Fruit fly (Drosophila melanogaster) whole organism: ENCODE results near the gene CG13654.

Experiments
- CG8478 ChIP-seq: fragments of >200 bp; optimal IDR thresholded peaks from 2 replicates; lab custom pipeline; 2018; ENCODE audit warnings: inconsistent platforms
- Dll ChIP-seq: fragments of >200 bp; optimal IDR thresholded peaks from 2 replicates; lab custom pipeline; 2017
- EcR ChIP-seq, 2 experiments: fragments of >200 bp; optimal IDR thresholded peaks; 2 replicates each; lab custom pipeline; 2017; ENCODE audit warnings: missing biosample characterization in 2 of 2, missing genetic modification characterization in 2 of 2, missing genetic modification reagents in 2 of 2
- pan ChIP-seq: fragments of >200 bp; optimal IDR thresholded peaks from 2 replicates; lab custom pipeline; 2017
- psq ChIP-seq: fragments of >200 bp; optimal IDR thresholded peaks from 2 replicates; lab custom pipeline; 2017
- usp ChIP-seq: fragments of >200 bp; optimal IDR thresholded peaks from 2 replicates; lab custom pipeline; 2017; ENCODE audit warnings: missing biosample characterization, missing genetic modification characterization, mixed read lengths

The CG13654 gene

DNA sequence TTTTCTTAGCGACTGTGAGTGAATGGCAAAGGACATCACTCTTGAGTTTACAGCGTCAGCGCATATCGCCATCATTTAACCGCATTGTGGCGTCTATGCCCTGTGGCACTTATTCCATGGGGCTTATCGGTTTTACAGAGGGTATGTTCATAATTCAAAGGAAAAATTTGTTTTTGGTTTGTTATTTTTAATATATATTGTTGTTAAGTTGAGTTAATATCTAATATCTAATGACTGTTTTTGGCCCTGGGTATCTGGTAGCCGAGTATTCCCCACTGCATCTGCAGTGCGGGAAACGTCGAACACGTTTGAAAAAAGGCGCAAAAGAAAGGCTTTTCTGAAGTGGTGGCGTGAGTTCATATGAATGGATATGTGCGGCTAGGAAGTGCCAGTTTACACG, 21.1 kb upstream of the CG13654 start:
- no peak for TF ChIP-seq Dll (lab: Kevin White, UChicago)
- no peak for TF ChIP-seq CG8478 (lab: Kevin White, UChicago)
- no peak for TF ChIP-seq EcR (GFP tag; optimal IDR thresholded peaks at IDR 0.05; lab: Kevin White, UChicago)
- no peak for TF ChIP-seq psq (lab: Kevin White, UChicago)
- peak; percentile 32 for TF ChIP-seq pan
- no peak for TF ChIP-seq usp (GFP tag; lab: Kevin White, UChicago)

DNA sequence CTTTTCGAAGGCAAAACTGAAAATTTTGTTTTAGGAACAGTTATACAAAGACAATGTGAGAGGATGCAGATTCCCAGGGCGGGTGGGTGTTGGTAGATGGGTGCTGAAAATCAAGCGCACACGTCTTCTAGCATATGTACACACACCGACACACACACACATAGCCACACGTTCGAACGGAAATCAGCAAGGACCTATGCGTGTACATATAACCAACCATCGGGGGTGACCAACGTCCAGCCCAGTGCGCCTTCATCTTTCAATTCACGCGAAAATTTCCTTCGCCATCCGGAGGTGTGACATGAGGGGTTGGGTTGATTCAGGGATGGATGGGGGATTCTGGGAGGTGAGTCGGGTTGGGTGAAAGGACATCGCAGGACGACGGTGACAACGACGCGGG, 18.2 kb upstream of the CG13654 start:
- no peak for TF ChIP-seq EcR (GFP tag; optimal IDR thresholded peaks at IDR 0.05; lab: Kevin White, UChicago)
- TF ChIP-seq psq (lab: Kevin White, UChicago): no peak
- no peak for TF ChIP-seq pan
- no peak for TF ChIP-seq CG8478 (lab: Kevin White, UChicago)
- no peak for TF ChIP-seq Dll (lab: Kevin White, UChicago)
- no peak for TF ChIP-seq usp (GFP tag; lab: Kevin White, UChicago)

DNA sequence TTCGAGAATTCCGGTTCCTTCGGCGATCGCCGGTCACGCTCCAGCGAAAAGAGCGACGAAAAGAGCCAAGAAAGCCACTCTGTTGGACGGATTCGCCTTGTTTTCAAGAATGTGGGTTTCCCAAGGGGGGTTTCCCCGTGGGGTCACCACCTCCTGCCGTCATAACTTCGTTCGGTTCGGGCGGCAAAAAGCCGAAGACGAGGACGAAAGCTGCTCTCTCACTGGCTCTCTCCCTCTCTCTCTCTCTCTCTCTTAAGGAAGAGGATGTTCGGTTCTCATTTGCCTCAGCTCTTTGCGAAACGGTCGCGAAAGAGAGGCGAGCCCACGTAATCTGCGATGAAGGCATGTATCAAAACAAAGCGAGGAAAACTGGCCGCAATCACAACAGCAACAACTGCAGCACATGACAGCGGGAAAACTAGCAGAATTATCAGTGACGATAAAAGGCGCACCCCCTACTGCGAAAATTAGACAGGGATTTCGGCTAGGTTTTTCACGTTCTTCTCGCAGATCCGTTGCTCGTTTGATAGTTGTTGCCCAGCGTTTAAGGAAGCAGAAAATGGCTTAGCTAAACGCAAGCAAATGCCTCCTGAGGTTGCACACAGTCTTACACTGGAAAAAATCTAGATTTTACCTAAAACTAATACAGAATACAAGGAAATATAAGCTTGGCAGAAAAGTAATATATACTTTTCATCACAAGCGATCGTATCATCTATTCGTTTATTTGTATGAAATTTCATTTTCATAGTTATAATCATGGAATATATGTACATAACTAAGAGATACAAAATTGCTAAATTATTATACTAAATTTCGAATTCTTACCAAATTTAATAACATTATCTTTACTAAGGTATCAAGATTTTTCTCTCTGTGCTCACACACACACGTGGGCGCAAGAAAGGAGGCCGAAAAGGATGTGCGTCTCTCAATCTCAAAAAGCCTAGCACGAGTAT, 15.9 kb upstream of the CG13654 start, which contains the start of gene dan:
Gene dan, plus strand, starts transcription at position 900 of the 959 bp plus-strand sequence.
- TF ChIP-seq psq (lab: Kevin White, UChicago) (no peak), pan (no peak)

DNA sequence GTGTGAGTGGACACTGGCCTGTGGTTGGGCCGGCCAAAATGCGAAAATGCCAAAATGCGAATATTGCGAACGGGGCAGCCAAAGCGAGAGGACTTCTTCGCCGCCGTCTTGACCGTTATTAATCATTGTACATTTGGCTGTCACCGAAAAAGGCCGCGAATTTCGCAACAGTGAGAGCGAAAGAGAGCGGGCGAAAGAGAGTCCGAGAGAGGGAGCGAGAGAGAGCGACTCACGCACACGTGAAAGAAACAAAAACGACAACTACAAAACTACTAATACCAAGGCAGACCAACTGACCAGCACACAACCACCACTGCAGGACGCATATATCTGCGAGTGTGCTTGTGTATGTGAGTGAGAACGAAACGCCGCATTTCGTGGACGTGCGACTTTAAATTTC, 15.1 kb upstream of the CG13654 start:
- peak; percentile 43 for TF ChIP-seq CG8478 (lab: Kevin White, UChicago)
- TF ChIP-seq EcR (GFP tag; optimal IDR thresholded peaks at IDR 0.05; lab: Kevin White, UChicago): no peak
- TF ChIP-seq psq (lab: Kevin White, UChicago): no peak
- TF ChIP-seq usp (GFP tag; lab: Kevin White, UChicago): no peak

DNA sequence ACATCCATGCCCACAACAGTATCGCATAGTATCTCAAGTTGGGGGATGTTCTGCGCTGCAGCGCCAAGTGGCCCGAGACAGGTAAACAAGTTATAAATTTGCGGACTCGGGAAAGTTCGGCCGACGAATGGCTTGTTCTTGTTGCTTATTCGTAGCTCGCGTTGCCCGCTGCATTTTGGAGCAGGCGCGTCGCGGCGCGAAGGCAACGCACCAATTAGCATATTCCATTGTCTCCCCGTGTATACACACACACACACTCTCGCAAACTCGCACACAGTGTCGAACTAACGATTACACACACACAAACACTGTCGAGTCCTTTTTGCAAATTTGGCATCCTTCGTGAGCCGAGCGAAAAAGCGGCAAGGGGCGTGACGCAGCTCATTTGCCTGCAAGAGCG, 10.6 kb upstream of the CG13654 start:
- no peak for TF ChIP-seq CG8478 (lab: Kevin White, UChicago)
- no peak for TF ChIP-seq Dll (lab: Kevin White, UChicago)
- no peak for TF ChIP-seq pan
- no peak for TF ChIP-seq usp (GFP tag; lab: Kevin White, UChicago)
- no peak for TF ChIP-seq EcR (GFP tag; optimal IDR thresholded peaks at IDR 0.05; lab: Kevin White, UChicago)
- TF ChIP-seq psq (lab: Kevin White, UChicago): no peak

DNA sequence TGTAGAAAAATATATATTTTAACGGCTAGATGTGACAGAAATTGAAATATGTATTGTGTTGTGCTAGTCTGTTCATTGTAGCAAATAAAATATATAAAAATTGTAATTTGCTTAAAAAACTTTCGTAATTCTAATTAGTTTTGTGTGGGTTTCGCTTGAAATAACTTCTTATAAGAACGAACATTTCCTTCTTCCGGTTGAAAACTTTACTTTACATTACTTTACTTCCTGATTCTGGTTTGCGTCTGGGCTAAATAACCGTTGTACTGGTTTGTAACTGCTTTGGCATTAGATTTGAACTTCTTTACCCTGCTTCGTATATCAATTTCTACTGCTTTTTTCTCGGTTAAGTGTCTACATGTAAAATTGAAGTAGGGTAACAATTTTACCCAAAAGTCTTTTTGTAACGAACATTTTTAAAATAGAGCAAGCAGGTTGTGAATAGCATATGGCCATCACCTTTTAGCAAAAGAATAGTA, 5.9 kb upstream of the CG13654 start, which contains the start of gene lobo:
Gene lobo, minus strand, starts transcription at position 51 of the 479 bp plus-strand sequence.
- TF ChIP-seq pan (no peak), CG8478 (lab: Kevin White, UChicago) (no peak), psq (lab: Kevin White, UChicago) (no peak), EcR (GFP tag; optimal IDR thresholded peaks at IDR 0.05; lab: Kevin White, UChicago) (no peak), usp (GFP tag; lab: Kevin White, UChicago) (no peak), Dll (lab: Kevin White, UChicago) (no peak)

DNA sequence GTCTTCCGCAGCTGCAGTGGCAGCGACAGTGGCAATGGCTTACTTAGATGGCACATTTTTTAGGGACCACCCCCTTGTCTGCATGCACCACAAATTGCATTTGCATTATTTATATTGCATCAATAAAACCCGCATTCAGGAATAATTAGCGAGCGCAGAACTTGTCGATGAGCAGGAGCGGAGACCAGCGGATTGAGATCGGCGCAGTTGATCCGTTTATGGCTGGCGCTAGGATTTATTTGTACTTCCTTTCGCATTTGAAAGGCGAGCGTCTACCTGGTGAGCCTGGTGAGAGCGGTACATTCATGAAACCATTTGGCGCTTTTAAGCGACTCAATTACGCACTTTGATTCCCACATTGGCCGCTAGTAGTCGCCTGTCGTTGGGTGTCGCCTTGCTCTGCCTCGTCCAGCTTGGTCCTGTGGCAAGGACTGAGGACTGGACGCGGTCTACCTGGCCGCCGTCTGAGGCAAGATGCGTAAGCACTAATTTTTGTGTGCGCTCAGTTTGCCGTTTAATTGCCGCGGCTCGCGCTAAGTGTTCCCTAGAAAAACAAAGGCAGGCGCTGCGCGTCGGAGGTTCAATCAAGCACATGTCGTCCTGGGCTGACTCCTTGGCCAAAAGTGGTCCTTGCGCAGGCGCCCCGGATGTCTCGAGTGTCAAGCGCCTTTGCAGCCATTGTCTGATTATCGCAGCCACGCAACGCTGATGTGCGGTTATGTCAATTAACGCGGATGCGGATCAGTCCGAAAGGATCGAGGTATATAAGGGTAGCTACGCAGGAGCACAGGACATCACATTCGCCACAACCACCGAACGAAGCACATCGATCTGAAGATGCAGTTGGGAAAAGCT, 4.7 kb upstream of the CG13654 start, which contains the start of gene CG13653:
Gene CG13653, plus strand, starts transcription at position 805 of the 855 bp plus-strand sequence.
- TF ChIP-seq CG8478 (lab: Kevin White, UChicago) (no peak), pan (no peak), EcR (GFP tag; optimal IDR thresholded peaks at IDR 0.05; lab: Kevin White, UChicago) (no peak), Dll (lab: Kevin White, UChicago) (no peak), psq (lab: Kevin White, UChicago) (no peak)

DNA sequence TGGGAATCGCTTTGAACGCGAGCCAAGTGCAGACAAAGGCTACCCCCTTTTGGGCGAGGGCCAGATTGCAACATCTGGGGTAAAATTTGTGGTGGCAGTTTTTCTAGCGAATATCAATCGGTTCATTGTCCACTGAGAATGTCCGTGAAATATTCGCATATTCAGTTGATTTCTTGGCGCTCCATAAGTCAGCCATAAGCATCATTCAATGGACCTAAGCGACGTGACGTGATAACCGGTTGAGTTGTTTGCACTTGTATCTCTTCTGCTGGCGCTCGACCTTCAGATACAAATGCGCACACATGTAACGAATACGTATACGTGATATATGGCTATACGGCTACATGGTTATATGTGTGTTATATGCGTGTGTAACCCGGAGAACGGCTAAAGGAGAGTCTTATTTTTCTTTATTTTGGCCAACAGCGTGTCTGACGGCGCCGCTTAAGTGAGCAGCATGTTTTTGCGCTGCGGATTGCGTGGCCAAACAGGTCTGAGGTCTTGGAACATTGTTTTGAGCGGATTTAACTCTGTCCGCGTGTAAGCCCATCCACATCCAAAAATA, 5.9 kb downstream of the CG13654 start:
- TF ChIP-seq CG8478 (lab: Kevin White, UChicago) (no peak), usp (GFP tag; lab: Kevin White, UChicago) (no peak), psq (lab: Kevin White, UChicago) (no peak), EcR (GFP tag; optimal IDR thresholded peaks at IDR 0.05; lab: Kevin White, UChicago) (peak in 1 of 2 experiments; percentile 52), Dll (lab: Kevin White, UChicago) (no peak), pan (no peak)

DNA sequence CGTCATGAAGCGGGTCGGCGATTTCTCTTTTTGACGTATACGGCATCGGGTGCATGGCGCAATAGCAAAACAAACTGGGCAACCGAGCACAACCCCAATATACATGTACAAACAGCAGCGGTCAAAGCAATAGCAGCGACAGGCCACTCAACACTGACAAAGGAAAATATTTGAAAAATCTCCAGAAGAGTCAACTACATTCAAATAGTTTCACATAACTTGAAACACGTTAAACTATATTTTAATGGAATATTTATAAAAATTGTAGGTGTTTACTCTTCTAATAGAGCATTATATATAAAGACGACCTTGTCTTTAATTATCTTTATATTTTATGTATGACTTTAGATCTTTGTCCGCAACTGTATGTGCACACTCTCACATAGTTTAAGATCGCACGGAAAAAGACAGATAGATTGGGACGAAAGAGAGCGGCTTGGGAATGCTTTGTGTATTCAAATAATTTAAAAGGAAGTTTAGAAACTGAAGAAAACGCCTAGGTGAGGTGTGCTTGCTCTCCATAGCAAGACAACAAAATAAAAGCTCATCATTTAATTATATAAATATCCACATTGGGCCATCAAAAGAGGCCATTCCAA, 7.9 kb downstream of the CG13654 start:
- no peak for TF ChIP-seq pan
- TF ChIP-seq psq (lab: Kevin White, UChicago): no peak
- TF ChIP-seq CG8478 (lab: Kevin White, UChicago): no peak
- no peak for TF ChIP-seq Dll (lab: Kevin White, UChicago)
- no peak for TF ChIP-seq usp (GFP tag; lab: Kevin White, UChicago)
- no peak for TF ChIP-seq EcR (GFP tag; optimal IDR thresholded peaks at IDR 0.05; lab: Kevin White, UChicago)

DNA sequence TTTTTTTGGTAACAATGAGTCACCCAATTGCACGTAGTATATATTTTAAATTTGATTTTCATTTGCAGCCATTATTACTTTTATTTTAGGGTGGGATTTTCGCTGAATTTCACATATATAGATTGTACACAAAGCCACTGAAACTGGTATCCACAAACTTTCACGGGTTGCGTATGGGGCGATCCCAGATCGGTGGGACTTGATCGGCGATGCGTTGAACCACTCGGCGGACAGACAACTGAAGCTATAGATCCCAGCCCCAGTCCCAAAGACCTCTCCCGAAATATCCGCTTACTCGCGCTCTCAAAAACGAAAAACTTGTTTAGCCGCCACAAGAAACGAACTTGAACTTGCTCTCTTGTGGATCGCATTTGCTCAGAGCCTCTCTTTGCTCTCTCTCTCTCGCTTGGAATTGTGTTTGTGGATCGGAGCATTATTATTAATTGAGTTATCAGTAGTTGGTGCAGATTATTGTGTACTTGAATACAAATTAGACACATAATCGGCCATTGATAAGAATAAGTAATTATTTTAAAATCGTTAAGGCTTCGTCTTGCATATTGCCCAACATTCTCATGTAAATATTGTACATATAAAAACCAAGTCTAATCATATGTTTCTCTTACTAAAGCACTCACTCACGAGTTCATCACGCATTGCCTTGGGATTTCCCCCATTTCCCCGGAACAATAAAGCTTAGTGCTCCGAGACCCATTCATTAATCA, 8.6 kb downstream of the CG13654 start, which contains the start of gene Cad96Ca:
Gene Cad96Ca, minus strand, starts transcription at position 242 of the 725 bp plus-strand sequence.
- no peak for TF ChIP-seq pan
- TF ChIP-seq Dll (lab: Kevin White, UChicago): no peak
- no peak for TF ChIP-seq CG8478 (lab: Kevin White, UChicago)
- TF ChIP-seq psq (lab: Kevin White, UChicago): no peak
- TF ChIP-seq EcR (GFP tag; optimal IDR thresholded peaks at IDR 0.05; lab: Kevin White, UChicago): no peak
- TF ChIP-seq usp (GFP tag; lab: Kevin White, UChicago): no peak
